Worm (Caenorhabditis elegans) whole organism, L4/young adult: ENCODE data around the gene F41F3.8.

Experiments used
- dao-5 ChIP-seq: sonication (generic microtip); optimal IDR thresholded peaks from 2 replicates; lab custom pipeline; 2016; ENCODE audit warnings: missing genotype, missing genetic modification characterization, moderate library complexity, missing compliant biosample characterization
- him-1 ChIP-seq: sonication (generic microtip); optimal IDR thresholded peaks from 2 replicates; lab custom pipeline; 2016; ENCODE audit warnings: missing genotype, missing genetic modification reagents, missing genetic modification characterization, missing compliant biosample characterization

ce11 chrV:4630267-4630666 lies 18.4 kb upstream of the F41F3.8 start:
- TF ChIP-seq him-1 (tag; lab: Kevin White, UChicago) (no peak), dao-5 (tag; lab: Kevin White, UChicago) (no peak)
